Fruit fly (Drosophila melanogaster) whole organism, prepupa: Measurements from ENCODE around the gene Cht10.

Source experiments
- CG10669 ChIP-seq: fragments of 200-800 bp; sonication (Bioruptor generic); optimal IDR thresholded peaks from 3 replicates; lab custom pipeline; 2018; ENCODE audit warnings: missing biosample characterization, mild to moderate bottlenecking, missing genetic modification characterization, moderate library complexity
- CG11294 ChIP-seq: fragments of 200-800 bp; sonication (Bioruptor generic); IDR thresholded peaks from 2 replicates; pipeline ENCODE4 v1.3.6; 2022; ENCODE audit warnings: missing biosample characterization, missing genetic modification characterization
- CG16779 ChIP-seq: fragments of 200-800 bp; sonication (Bioruptor generic); optimal IDR thresholded peaks from 3 replicates; lab custom pipeline; 2017; ENCODE audit warnings: missing biosample characterization, mild to moderate bottlenecking, missing genetic modification characterization
- CG31627 ChIP-seq: fragments of 200-800 bp; sonication (Bioruptor generic); optimal IDR thresholded peaks from 3 replicates; lab custom pipeline; 2016; ENCODE audit warnings: missing biosample characterization, missing genetic modification characterization
- OdsH ChIP-seq: fragments of 200-800 bp; sonication (Bioruptor generic); optimal IDR thresholded peaks from 3 replicates; lab custom pipeline; 2016; ENCODE audit warnings: missing biosample characterization, missing genetic modification characterization
- net ChIP-seq: fragments of 200-800 bp; sonication (Bioruptor generic); optimal IDR thresholded peaks from 3 replicates; lab custom pipeline; 2016; ENCODE audit warnings: missing biosample characterization, missing genetic modification characterization
- svp ChIP-seq: fragments of 200-800 bp; sonication (Bioruptor generic); peaks from one replicate; lab custom pipeline; 2016; ENCODE audit warnings: missing biosample characterization, missing genetic modification characterization

dm6 chr2L:23068832-23069157, 43.1 kb upstream of the Cht10 start:
- no peak for TF ChIP-seq net (GFP tag; lab: Kevin White, UChicago)
- no peak for TF ChIP-seq CG10669 (GFP tag; lab: Kevin White, UChicago)
- TF ChIP-seq svp (GFP tag; lab: Kevin White, UChicago) = no peak
- no peak for TF ChIP-seq CG16779
- no peak for TF ChIP-seq CG31627 (GFP tag; lab: Kevin White, UChicago)
- no peak for TF ChIP-seq CG11294
- TF ChIP-seq OdsH (GFP tag; lab: Kevin White, UChicago) = no peak
